Worm (Caenorhabditis elegans) whole organism, midembryonic: ENCODE results near the gene Y116A8C.470.

ENCODE experiments used
- cog-1 ChIP-seq: sonication (generic microtip); optimal IDR thresholded peaks from 2 replicates; lab custom pipeline; 2016; ENCODE audit warnings: missing genetic modification characterization, missing compliant biosample characterization
- flt-1 ChIP-seq: fragments of 200-800 bp; sonication (Bioruptor generic); IDR thresholded peaks from 2 replicates; pipeline ENCODE4 v1.3.6; 2022; ENCODE audit warnings: missing genetic modification characterization, missing compliant biosample characterization
- ref-1 ChIP-seq: fragments of 200-800 bp; sonication (Bioruptor generic); conservative IDR thresholded peaks from 2 replicates; pipeline ENCODE4 v1.3.6; 2022; ENCODE audit warnings: missing genetic modification reagents, missing genetic modification characterization, missing compliant biosample characterization
- ztf-23 ChIP-seq: fragments of 200-800 bp; sonication (Bioruptor generic); IDR thresholded peaks from 2 replicates; pipeline ENCODE4 v1.3.6; 2022; ENCODE audit warnings: missing genetic modification reagents, missing genetic modification characterization, missing compliant biosample characterization

DNA sequence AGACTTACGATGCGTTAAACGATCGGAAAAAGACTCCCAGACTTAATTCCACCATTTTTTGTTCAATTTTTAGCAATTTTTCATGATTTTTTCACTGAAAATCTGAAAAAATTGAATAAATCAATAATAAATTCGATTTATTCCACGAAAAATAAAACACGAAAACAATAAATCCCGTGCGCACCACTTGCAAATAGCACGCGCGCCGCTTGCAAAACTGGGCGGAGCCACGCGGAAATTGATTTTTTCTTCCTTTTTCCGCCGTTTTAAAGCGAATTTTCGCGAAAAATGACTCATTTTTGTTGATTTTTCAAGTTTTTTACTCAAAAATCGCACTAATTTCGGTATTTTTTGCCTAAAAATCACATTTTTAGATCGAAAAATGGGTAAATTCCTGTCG lies 27.6 kb upstream of the Y116A8C.470 start, which contains the start of the genes Y116A8C.9 and arf-6:
- TF ChIP-seq ztf-23 (GFP tag; lab: Robert Waterston, UW) (peak; percentile 76), cog-1 (tag; lab: Kevin White, UChicago) (peak; percentile 1), flt-1 (GFP tag; lab: Robert Waterston, UW) (peak; percentile 81), ref-1 (GFP tag; lab: Robert Waterston, UW) (no peak)
